Fruit fly (Drosophila melanogaster): Measurements from ENCODE around the gene Gr10b.

The Gr10b gene

dm6 chrX:11451027-11451572 is 38.1 kb upstream of the Gr10b start (continued):
- TF ChIP-seq tll (GFP tag; optimal IDR thresholded peaks at IDR 0.05) (no peak), HHEX (GFP tag; optimal IDR thresholded peaks at IDR 0.05) (peak; percentile 35), dm (GFP tag; optimal IDR thresholded peaks at IDR 0.05) (no peak), Dll (GFP tag; IDR thresholded peaks at IDR 0.05; ENCODE audit: partially characterized antibody) (no peak), fu2 (GFP tag; optimal IDR thresholded peaks at IDR 0.05) (peak; percentile 19), nerfin-2 (GFP tag; IDR thresholded peaks at IDR 0.05; ENCODE audit: partially characterized antibody) (no peak), CG16815 (GFP tag; optimal IDR thresholded peaks at IDR 0.05) (no peak), yki (optimal IDR thresholded peaks at IDR 0.05) (no peak), mld (GFP tag; IDR thresholded peaks at IDR 0.05; ENCODE audit: partially characterized antibody) (no peak), CG42726 (GFP tag; IDR thresholded peaks at IDR 0.05; ENCODE audit: partially characterized antibody) (no peak), sna (GFP tag; IDR thresholded peaks at IDR 0.05; ENCODE audit: partially characterized antibody) (no peak), Sox100B (GFP tag; optimal IDR thresholded peaks at IDR 0.05) (no peak), dimm (GFP tag; IDR thresholded peaks at IDR 0.05) (peak; percentile 39; the same call in 1 of the 2 replicates), ranshi (GFP tag; IDR thresholded peaks at IDR 0.05) (peak; percentile 54), dysf (GFP tag; IDR thresholded peaks at IDR 0.05) (peak; percentile 82), CG8388 (GFP tag; optimal IDR thresholded peaks at IDR 0.05) (no peak), jigr1 (GFP tag; IDR thresholded peaks at IDR 0.05) (no peak), CG13123 (GFP tag; optimal IDR thresholded peaks at IDR 0.05) (no peak), HLH3B (GFP tag; IDR thresholded peaks at IDR 0.05) (peak; percentile 43; the same call in 1 of the 2 replicates), Drgx (GFP tag; IDR thresholded peaks at IDR 0.05) (peak; percentile 80), Fer2 (tag; optimal IDR thresholded peaks at IDR 0.05) (peak; percentile 32), stc (GFP tag; IDR thresholded peaks at IDR 0.05) (no peak), gt (GFP tag; IDR thresholded peaks at IDR 0.05) (no peak), CG8290 (GFP tag; optimal IDR thresholded peaks at IDR 0.05) (no peak), CG8290 (tag; optimal IDR thresholded peaks at IDR 0.05) (peak in 1 of 2 experiments; percentile 88), CG15269 (tag; optimal IDR thresholded peaks at IDR 0.05) (peak; percentile 64), nerfin-1 (tag; optimal IDR thresholded peaks at IDR 0.05) (no peak), CG8089 (GFP tag; optimal IDR thresholded peaks at IDR 0.05) (peak; percentile 47), NC2α (GFP tag; optimal IDR thresholded peaks at IDR 0.05) (no peak), Dref (GFP tag; IDR thresholded peaks at IDR 0.05) (no peak), unc-4 (GFP tag; IDR thresholded peaks at IDR 0.05; ENCODE audit: partially characterized antibody) (no peak), CG14441 (GFP tag; IDR thresholded peaks at IDR 0.05) (peak; percentile 74), zfh1 (GFP tag; IDR thresholded peaks at IDR 0.05) (0 out of 3 replicates have a peak, but pooled peaks have one; percentile 43), CG17385 (GFP tag; optimal IDR thresholded peaks at IDR 0.05) (peak; percentile 26), CG17829 (tag; optimal IDR thresholded peaks at IDR 0.05) (peak; percentile 15), CG4360 (GFP tag; IDR thresholded peaks at IDR 0.05) (no peak), CG32532 (GFP tag; IDR thresholded peaks at IDR 0.05) (peak; percentile 73), knrl (GFP tag; IDR thresholded peaks at IDR 0.05; ENCODE audit: partially characterized antibody) (no peak), hkb (optimal IDR thresholded peaks at IDR 0.05) (no peak), hkb (GFP tag; IDR thresholded peaks at IDR 0.05) (peak; percentile 54), CG2202 (tag; optimal IDR thresholded peaks at IDR 0.05) (no peak), wek (GFP tag; optimal IDR thresholded peaks at IDR 0.05) (peak; percentile 2), Max (GFP tag; optimal IDR thresholded peaks at IDR 0.05) (no peak), sima (GFP tag; optimal IDR thresholded peaks at IDR 0.05) (no peak), Nf-YA (GFP tag; IDR thresholded peaks at IDR 0.05) (no peak), crc (GFP tag; optimal IDR thresholded peaks at IDR 0.05) (no peak), Asciz (GFP tag; optimal IDR thresholded peaks at IDR 0.05) (no peak), rib (GFP tag; IDR thresholded peaks at IDR 0.05) (peak; percentile 20; the same call in 1 of the 2 replicates), Scr (GFP tag; IDR thresholded peaks at IDR 0.05; ENCODE audit: partially characterized antibody) (no peak), CG18619 (GFP tag; optimal IDR thresholded peaks at IDR 0.05) (peak; percentile 45), CG12104 (GFP tag; optimal IDR thresholded peaks at IDR 0.05) (no peak)
